Worm (Caenorhabditis elegans) whole organism, young adult: ENCODE data around the gene D1025.1.

ENCODE experiments used
- B0261.1 ChIP-seq: sonication (generic microtip); optimal IDR thresholded peaks from 2 replicates; lab custom pipeline; 2016; ENCODE audit warnings: mild to moderate bottlenecking, missing genetic modification characterization, moderate library complexity, missing compliant biosample characterization
- F33H1.4 ChIP-seq: fragments of 200-800 bp; sonication (Bioruptor generic); IDR thresholded peaks from 2 replicates; pipeline ENCODE4 v1.3.6; 2022; ENCODE audit warnings: missing genetic modification reagents, missing genetic modification characterization, missing compliant biosample characterization
- F57A8.1 ChIP-seq: fragments of 200-800 bp; sonication (Bioruptor generic); optimal IDR thresholded peaks from 2 replicates; lab custom pipeline; 2018; ENCODE audit warnings: mild to moderate bottlenecking, missing genetic modification characterization, moderate library complexity, missing compliant biosample characterization
- F57C9.4 ChIP-seq: sonication (generic microtip); optimal IDR thresholded peaks from 2 replicates; lab custom pipeline; 2017; ENCODE audit warnings: mild to moderate bottlenecking, missing genetic modification characterization, missing compliant biosample characterization
- Y56A3A.18 ChIP-seq: fragments of 200-800 bp; sonication (Bioruptor generic); IDR thresholded peaks from 2 replicates; pipeline ENCODE4 v1.3.6; 2022; ENCODE audit warnings: missing genetic modification reagents, missing genetic modification characterization, missing compliant biosample characterization
- Y79H2A.3 ChIP-seq: fragments of 200-800 bp; sonication (Bioruptor generic); conservative IDR thresholded peaks from 2 replicates; pipeline ENCODE4 v1.3.6; 2022; ENCODE audit warnings: missing genetic modification reagents, missing genetic modification characterization, missing compliant biosample characterization
- ZK185.1 ChIP-seq: sonication (generic microtip); optimal IDR thresholded peaks from 2 replicates; lab custom pipeline; 2016; ENCODE audit warnings: mild to moderate bottlenecking, missing genetic modification characterization, missing compliant biosample characterization; ENCODE audit not compliant: poor library complexity, severe bottlenecking
- ama-1 ChIP-seq, 3 experiments: fragments of 150-350 bp in 1 of 3; sonication (generic microtip) in 2 of 3; optimal IDR thresholded peaks; 2 replicates each; lab custom pipeline; 2014 to 2018; ENCODE audit warnings: missing biosample characterization in 2 of 3, missing genetic modification characterization in 2 of 3, missing genetic modification reagents in 2 of 3
- bed-1 ChIP-seq: fragments of 200-800 bp; sonication (Bioruptor generic); IDR thresholded peaks from 2 replicates; pipeline ENCODE4 v1.3.6; 2022; ENCODE audit warnings: missing genetic modification reagents, missing genetic modification characterization, missing compliant biosample characterization
- cebp-1 ChIP-seq, 2 experiments: fragments of 200-800 bp in 1 of 2; sonication (Bioruptor generic) in 1 of 2; sonication (generic microtip) in 1 of 2; IDR thresholded peaks in 1 of 2; optimal IDR thresholded peaks in 1 of 2; 2 replicates each; pipeline versions ENCODE4 v1.3.6 to Lab custom; 2017 to 2022; ENCODE audit warnings: missing compliant biosample characterization in 2 of 2, missing genetic modification characterization in 2 of 2, mild to moderate bottlenecking in 1 of 2, missing genetic modification reagents in 1 of 2, moderate library complexity in 1 of 2
- ceh-100 ChIP-seq: fragments of 200-800 bp; sonication (Bioruptor generic); IDR thresholded peaks from 2 replicates; pipeline ENCODE4 v1.3.6; 2022; ENCODE audit warnings: missing genetic modification reagents, missing genetic modification characterization, missing compliant biosample characterization
- ceh-58 ChIP-seq: fragments of 200-800 bp; sonication (Bioruptor generic); IDR thresholded peaks from 2 replicates; pipeline ENCODE4 v1.3.6; 2022; ENCODE audit warnings: missing genetic modification characterization, missing compliant biosample characterization
- chd-7 ChIP-seq: sonication (generic microtip); optimal IDR thresholded peaks from 2 replicates; lab custom pipeline; 2016; ENCODE audit warnings: mild to moderate bottlenecking, missing genetic modification characterization, moderate library complexity, missing compliant biosample characterization
- egl-44 ChIP-seq: fragments of 200-800 bp; sonication (Bioruptor generic); IDR thresholded peaks from 2 replicates; pipeline ENCODE4 v1.3.6; 2022; ENCODE audit warnings: missing genetic modification reagents, missing genetic modification characterization, missing compliant biosample characterization
- fkh-3 ChIP-seq: sonication (generic microtip); optimal IDR thresholded peaks from 2 replicates; lab custom pipeline; 2016; ENCODE audit warnings: mild to moderate bottlenecking, missing genetic modification characterization, missing compliant biosample characterization
- hmg-1.2 ChIP-seq: fragments of 200-800 bp; sonication (Bioruptor generic); IDR thresholded peaks from 2 replicates; pipeline ENCODE4 v1.3.6; 2022; ENCODE audit warnings: missing genetic modification reagents, missing genetic modification characterization, missing compliant biosample characterization
- let-607 ChIP-seq, 2 experiments: fragments of 200-800 bp in 1 of 2; sonication (Bioruptor generic) in 1 of 2; sonication (generic microtip) in 1 of 2; optimal IDR thresholded peaks; 2 replicates each; lab custom pipeline; 2016 to 2018; ENCODE audit warnings: mild to moderate bottlenecking in 2 of 2, missing compliant biosample characterization in 2 of 2, missing genetic modification characterization in 2 of 2, moderate library complexity in 2 of 2, missing genotype in 1 of 2
- lin-26 ChIP-seq: fragments of 200-800 bp; sonication (Bioruptor generic); IDR thresholded peaks from 2 replicates; pipeline ENCODE4 v1.3.6; 2022; ENCODE audit warnings: missing genetic modification reagents, missing genetic modification characterization, missing compliant biosample characterization
- lin-40 ChIP-seq: sonication (generic microtip); optimal IDR thresholded peaks from 2 replicates; lab custom pipeline; 2016; ENCODE audit warnings: missing genetic modification characterization, mild to moderate bottlenecking, missing compliant biosample characterization, missing genotype, missing genetic modification reagents
- lir-1 ChIP-seq: fragments of 200-800 bp; sonication (Bioruptor generic); conservative IDR thresholded peaks from 2 replicates; pipeline ENCODE4 v1.3.6; 2022; ENCODE audit warnings: missing genetic modification reagents, missing genetic modification characterization, missing compliant biosample characterization
- madf-3 ChIP-seq: fragments of 200-800 bp; sonication (Bioruptor generic); IDR thresholded peaks from 2 replicates; pipeline ENCODE4 v1.3.6; 2022; ENCODE audit warnings: missing genetic modification reagents, missing genetic modification characterization, missing compliant biosample characterization
- madf-8 ChIP-seq: fragments of 200-800 bp; sonication (Bioruptor generic); conservative IDR thresholded peaks from 2 replicates; pipeline ENCODE4 v1.3.6; 2022; ENCODE audit warnings: missing genetic modification reagents, missing genetic modification characterization, missing compliant biosample characterization
- mcd-1 ChIP-seq: fragments of 200-800 bp; sonication (Bioruptor generic); IDR thresholded peaks from 2 replicates; pipeline ENCODE4 v1.3.6; 2022; ENCODE audit warnings: missing genetic modification reagents, missing genetic modification characterization, missing compliant biosample characterization
- mel-28 ChIP-seq: sonication (generic microtip); optimal IDR thresholded peaks from 2 replicates; lab custom pipeline; 2016; ENCODE audit warnings: borderline replicate concordance, mild to moderate bottlenecking, missing genetic modification characterization, missing compliant biosample characterization
- nfyb-1 ChIP-seq: fragments of 200-800 bp; sonication (Bioruptor generic); IDR thresholded peaks from 2 replicates; pipeline ENCODE4 v1.3.6; 2022; ENCODE audit warnings: missing genetic modification reagents, missing genetic modification characterization, missing compliant biosample characterization
- nhr-179 ChIP-seq: sonication (generic microtip); optimal IDR thresholded peaks from 2 replicates; lab custom pipeline; 2016; ENCODE audit warnings: mild to moderate bottlenecking, missing genetic modification characterization, missing compliant biosample characterization
- nhr-80 ChIP-seq: sonication (generic microtip); optimal IDR thresholded peaks from 2 replicates; lab custom pipeline; 2016; ENCODE audit warnings: missing genetic modification characterization, missing compliant biosample characterization
- pbrm-1 ChIP-seq: fragments of 200-800 bp; sonication (Bioruptor generic); IDR thresholded peaks from 2 replicates; pipeline ENCODE4 v1.3.6; 2022; ENCODE audit warnings: missing genetic modification reagents, missing genetic modification characterization, missing compliant biosample characterization
- pha-4 ChIP-seq: fragments of 150-350 bp; sonication (generic microtip); optimal IDR thresholded peaks from 2 replicates; lab custom pipeline; 2014; ENCODE audit warnings: missing biosample characterization, missing genetic modification reagents, missing genetic modification characterization
- rec-8 ChIP-seq, 2 experiments: sonication (generic microtip); optimal IDR thresholded peaks; 2 replicates each; lab custom pipeline; 2016; ENCODE audit warnings: mild to moderate bottlenecking in 2 of 2, missing genetic modification characterization in 2 of 2, missing genetic modification reagents in 2 of 2, missing genotype in 2 of 2, missing biosample characterization in 1 of 2, missing compliant biosample characterization in 1 of 2, moderate library complexity in 1 of 2
- rpc-1 ChIP-seq, 2 experiments: fragments of 150-350 bp in 1 of 2; sonication (generic microtip) in 1 of 2; optimal IDR thresholded peaks; 2 replicates each; lab custom pipeline; 2014 to 2018; ENCODE audit warnings: missing biosample characterization in 1 of 2, missing genetic modification characterization in 1 of 2, missing genetic modification reagents in 1 of 2, missing genotype in 1 of 2
- snpc-1.1 ChIP-seq: sonication (generic microtip); optimal IDR thresholded peaks from 2 replicates; lab custom pipeline; 2017; ENCODE audit warnings: missing genetic modification characterization, mild to moderate bottlenecking, missing compliant biosample characterization, antibody characterized with exemption, moderate library complexity, missing genotype, missing genetic modification reagents; ENCODE audit not compliant: insufficient read depth
- snpc-4 ChIP-seq, 5 experiments: fragments of 150-350 bp in 1 of 5; sonication (generic microtip) in 4 of 5; optimal IDR thresholded peaks; 2 replicates each; lab custom pipeline; 2014 to 2018; ENCODE audit warnings: missing genetic modification characterization in 5 of 5, missing biosample characterization in 3 of 5, antibody characterized with exemption in 2 of 5, mild to moderate bottlenecking in 2 of 5, missing compliant biosample characterization in 2 of 5, missing genotype in 2 of 5, moderate library complexity in 2 of 5, missing genetic modification reagents in 1 of 5
- somi-1 ChIP-seq: fragments of 200-800 bp; sonication (Bioruptor generic); optimal IDR thresholded peaks from 2 replicates; lab custom pipeline; 2018; ENCODE audit warnings: mild to moderate bottlenecking, missing genetic modification characterization, missing compliant biosample characterization
- tbp1 ChIP-seq: fragments of 200-800 bp; sonication (Bioruptor generic); optimal IDR thresholded peaks from 2 replicates; lab custom pipeline; 2018; ENCODE audit warnings: mild to moderate bottlenecking, missing genetic modification characterization, missing compliant biosample characterization
- ztf-22 ChIP-seq: fragments of 200-800 bp; sonication (Bioruptor generic); optimal IDR thresholded peaks from 2 replicates; lab custom pipeline; 2018; ENCODE audit warnings: mild to moderate bottlenecking, missing genetic modification characterization, moderate library complexity, missing compliant biosample characterization
- ztf-26 ChIP-seq: sonication (generic microtip); optimal IDR thresholded peaks from 2 replicates; lab custom pipeline; 2017; ENCODE audit warnings: missing genetic modification characterization, missing compliant biosample characterization

Gene D1025.1

DNA sequence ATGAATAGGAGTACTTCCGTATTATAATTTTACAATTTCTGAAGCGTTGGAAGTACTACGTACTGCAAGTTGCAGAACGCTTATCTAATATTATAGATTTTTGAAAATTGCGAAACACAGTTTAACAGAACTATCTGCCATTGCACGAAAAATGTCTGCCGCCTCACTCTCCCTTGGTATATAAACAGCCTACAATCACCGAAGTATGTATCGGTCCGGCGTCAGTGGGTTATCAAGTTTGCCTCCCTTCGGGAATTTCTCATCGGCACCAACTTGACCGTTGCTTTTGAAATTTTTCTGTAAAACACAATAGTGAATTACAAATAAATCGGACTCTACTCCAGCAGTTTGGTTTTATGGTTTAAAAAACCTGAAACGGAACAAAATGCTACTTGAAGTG, 43.2 kb upstream of the D1025.1 start:
- TF ChIP-seq pha-4 (tag; lab: Kevin White, UChicago) (no peak), nhr-179 (tag; lab: Kevin White, UChicago) (peak; percentile 25), ztf-26 (tag; lab: Kevin White, UChicago) (peak; percentile 43), rpc-1 (optimal IDR thresholded peaks at IDR 0.05; lab: Kevin White, UChicago) (peak; percentile 49), rpc-1 (tag; optimal IDR thresholded peaks at IDR 0.05; lab: Kevin White, UChicago) (peak; percentile 33), egl-44 (GFP tag; lab: Robert Waterston, UW) (peak; percentile 9; the same call in 1 of the 2 replicates), ceh-100 (GFP tag; lab: Robert Waterston, UW) (no peak), fkh-3 (no peak), hmg-1.2 (GFP tag; lab: Robert Waterston, UW) (peak; percentile 22; the same call in 1 of the 2 replicates), lin-40 (tag; lab: Kevin White, UChicago) (peak; percentile 49), rec-8 (tag; optimal IDR thresholded peaks at IDR 0.05; lab: Kevin White, UChicago) (no peak), nhr-80 (tag; lab: Kevin White, UChicago) (no peak), madf-8 (GFP tag; lab: Robert Waterston, UW) (no peak), snpc-4 (GFP tag; optimal IDR thresholded peaks at IDR 0.05; lab: Kevin White, UChicago) (peak; percentile 56), snpc-4 (tag; optimal IDR thresholded peaks at IDR 0.05; lab: Kevin White, UChicago) (peak; percentile 90 to 98 (median 96)), mel-28 (no peak), lin-26 (peak; percentile 45; the same call in 1 of the 2 replicates), ztf-22 (no peak), somi-1 (GFP tag; lab: Kevin White, UChicago) (no peak), mcd-1 (GFP tag; lab: Robert Waterston, UW) (peak; percentile 15; the same call in 1 of the 2 replicates), madf-3 (GFP tag; lab: Robert Waterston, UW) (0 out of 2 replicates have a peak, but pooled peaks have one; percentile 64), ceh-58 (no peak), F57C9.4 (tag; lab: Kevin White, UChicago) (no peak), pbrm-1 (GFP tag; lab: Robert Waterston, UW) (0 out of 2 replicates have a peak, but pooled peaks have one; percentile 17), cebp-1 (GFP tag; IDR thresholded peaks at IDR 0.05; lab: Robert Waterston, UW) (peak; percentile 71; the same call in 1 of the 2 replicates), cebp-1 (tag; optimal IDR thresholded peaks at IDR 0.05; lab: Kevin White, UChicago) (peak; percentile 83), snpc-1.1 (tag; lab: Kevin White, UChicago) (no peak), ama-1 (optimal IDR thresholded peaks at IDR 0.05; lab: Kevin White, UChicago) (no peak), ama-1 (GFP tag; optimal IDR thresholded peaks at IDR 0.05; lab: Kevin White, UChicago) (no peak), lir-1 (GFP tag; lab: Robert Waterston, UW) (no peak), B0261.1 (peak; percentile 51), ZK185.1 (tag; lab: Kevin White, UChicago) (peak; percentile 38), tbp1 (GFP tag; lab: Kevin White, UChicago) (peak; percentile 53), let-607 (tag; optimal IDR thresholded peaks at IDR 0.05; lab: Kevin White, UChicago) (peak in 1 of 2 experiments; percentile 35), Y56A3A.18 (GFP tag; lab: Robert Waterston, UW) (peak; percentile 56; the same call in 1 of the 2 replicates), F33H1.4 (no peak), chd-7 (tag; lab: Kevin White, UChicago) (no peak), nfyb-1 (GFP tag; lab: Robert Waterston, UW) (peak; percentile 61; the same call in 1 of the 2 replicates), bed-1 (GFP tag; lab: Robert Waterston, UW) (no peak), Y79H2A.3 (GFP tag; lab: Robert Waterston, UW) (no peak), F57A8.1 (GFP tag; lab: Kevin White, UChicago) (no peak)
